Worm (Caenorhabditis elegans) whole organism, late embryonic: ENCODE results near the gene C05C12.5.
"Not testable (repeated sequence)": the region's sequence is repeated elsewhere in the genome, so short reads cannot be mapped to it uniquely, and the experiment has no call there.

Source experiments
- C08G9.2 ChIP-seq: sonication (generic microtip); optimal IDR thresholded peaks from 2 replicates; lab custom pipeline; 2016; ENCODE audit warnings: mild to moderate bottlenecking, missing genetic modification characterization, moderate library complexity, missing compliant biosample characterization
- F13H6.1 ChIP-seq: sonication (generic microtip); optimal IDR thresholded peaks from 2 replicates; lab custom pipeline; 2016; ENCODE audit warnings: missing genetic modification characterization, missing compliant biosample characterization
- K09A11.1 ChIP-seq: sonication (generic microtip); optimal IDR thresholded peaks from 2 replicates; lab custom pipeline; 2017; ENCODE audit warnings: antibody characterized with exemption, mild to moderate bottlenecking, missing genetic modification characterization, missing compliant biosample characterization; ENCODE audit not compliant: insufficient read depth
- T23F11.4 ChIP-seq: fragments of 200-800 bp; sonication (Bioruptor generic); optimal IDR thresholded peaks from 2 replicates; lab custom pipeline; 2018; ENCODE audit warnings: mild to moderate bottlenecking, missing genetic modification characterization, missing compliant biosample characterization
- ahr-1 ChIP-seq: sonication (generic microtip); optimal IDR thresholded peaks from 2 replicates; lab custom pipeline; 2016; ENCODE audit warnings: missing genetic modification characterization, missing compliant biosample characterization
- ceh-19 ChIP-seq: fragments of 200-800 bp; sonication (Bioruptor generic); optimal IDR thresholded peaks from 2 replicates; lab custom pipeline; 2018; ENCODE audit warnings: mild to moderate bottlenecking, missing genetic modification characterization, missing compliant biosample characterization
- ceh-31 ChIP-seq: sonication (generic microtip); optimal IDR thresholded peaks from 2 replicates; lab custom pipeline; 2016; ENCODE audit warnings: missing genetic modification characterization, missing compliant biosample characterization
- ceh-9 ChIP-seq: sonication (generic microtip); optimal IDR thresholded peaks from 2 replicates; lab custom pipeline; 2016; ENCODE audit warnings: mild to moderate bottlenecking, missing genetic modification characterization, inconsistent platforms, missing compliant biosample characterization
- dmd-4 ChIP-seq: sonication (generic microtip); optimal IDR thresholded peaks from 2 replicates; lab custom pipeline; 2016; ENCODE audit warnings: borderline replicate concordance, missing genetic modification characterization, missing compliant biosample characterization
- dve-1 ChIP-seq: sonication (generic microtip); optimal IDR thresholded peaks from 2 replicates; lab custom pipeline; 2017; ENCODE audit warnings: antibody characterized with exemption, mild to moderate bottlenecking, missing genetic modification characterization, missing compliant biosample characterization
- elt-2 ChIP-seq: sonication (generic microtip); optimal IDR thresholded peaks from 2 replicates; lab custom pipeline; 2016; ENCODE audit warnings: missing genetic modification reagents, missing genetic modification characterization, missing compliant biosample characterization
- eyg-1 ChIP-seq: sonication (generic microtip); optimal IDR thresholded peaks from 2 replicates; lab custom pipeline; 2016; ENCODE audit warnings: missing genotype, missing genetic modification characterization, missing compliant biosample characterization
- fkh-10 ChIP-seq: fragments of 150-350 bp; optimal IDR thresholded peaks from 2 replicates; lab custom pipeline; 2014; ENCODE audit warnings: missing biosample characterization, missing genetic modification reagents, missing genetic modification characterization
- fkh-6 ChIP-seq: sonication (generic microtip); optimal IDR thresholded peaks from 2 replicates; lab custom pipeline; 2016; ENCODE audit warnings: missing genetic modification characterization, missing compliant biosample characterization
- hlh-30 ChIP-seq: sonication (generic microtip); optimal IDR thresholded peaks from 2 replicates; lab custom pipeline; 2017; ENCODE audit warnings: antibody characterized with exemption, missing genetic modification characterization, missing compliant biosample characterization; ENCODE audit not compliant: insufficient read depth
- hlh-8 ChIP-seq: sonication (generic microtip); optimal IDR thresholded peaks from 2 replicates; lab custom pipeline; 2016; ENCODE audit warnings: missing genotype, missing genetic modification characterization, missing compliant biosample characterization
- lim-6 ChIP-seq: sonication (generic microtip); optimal IDR thresholded peaks from 2 replicates; lab custom pipeline; 2016; ENCODE audit warnings: missing genetic modification characterization, missing compliant biosample characterization
- madf-2 ChIP-seq: sonication (generic microtip); optimal IDR thresholded peaks from 2 replicates; lab custom pipeline; 2017; ENCODE audit warnings: missing genetic modification characterization, missing compliant biosample characterization
- pag-3 ChIP-seq: sonication (generic microtip); optimal IDR thresholded peaks from 2 replicates; lab custom pipeline; 2016; ENCODE audit warnings: missing compliant biosample characterization, missing genetic modification characterization, borderline replicate concordance
- pat-9 ChIP-seq: fragments of 200-800 bp; sonication (Bioruptor generic); optimal IDR thresholded peaks from 2 replicates; lab custom pipeline; 2018; ENCODE audit warnings: mild to moderate bottlenecking, missing genetic modification characterization, moderate library complexity, missing compliant biosample characterization
- pha-2 ChIP-seq: sonication (generic microtip); optimal IDR thresholded peaks from 2 replicates; lab custom pipeline; 2017; ENCODE audit warnings: mild to moderate bottlenecking, missing genetic modification characterization, missing compliant biosample characterization
- sdc-2 ChIP-seq: sonication (generic microtip); optimal IDR thresholded peaks from 2 replicates; lab custom pipeline; 2016; ENCODE audit warnings: missing genotype, missing genetic modification characterization, missing compliant biosample characterization
- syd-9 ChIP-seq: sonication (generic microtip); optimal IDR thresholded peaks from 2 replicates; lab custom pipeline; 2016; ENCODE audit warnings: mild to moderate bottlenecking, missing genetic modification characterization, moderate library complexity, missing compliant biosample characterization
- tbx-2 ChIP-seq: sonication (generic microtip); optimal IDR thresholded peaks from 2 replicates; lab custom pipeline; 2016; ENCODE audit warnings: missing genetic modification characterization, missing compliant biosample characterization
- unc-3 ChIP-seq, 2 experiments: fragments of 200-800 bp in 1 of 2; sonication (Bioruptor generic) in 1 of 2; sonication (generic microtip) in 1 of 2; conservative IDR thresholded peaks in 1 of 2; optimal IDR thresholded peaks in 1 of 2; 2 replicates each; pipeline versions ENCODE4 v1.3.6 to Lab custom; 2016 to 2022; ENCODE audit warnings: missing compliant biosample characterization in 2 of 2, missing genetic modification characterization in 2 of 2, missing genetic modification reagents in 1 of 2
- unc-55 ChIP-seq: sonication (generic microtip); optimal IDR thresholded peaks from 2 replicates; lab custom pipeline; 2017; ENCODE audit warnings: missing biosample characterization, missing genetic modification reagents, missing genetic modification characterization

C05C12.5 gene

ce11 chrIV:11263101-11263500, 2.1 kb upstream of the C05C12.5 start, which contains the start of gene col-126:
col-126 (plus strand) TSS chrIV:11263401.
- not testable (repeated sequence) for TF ChIP-seq pat-9 (tag; lab: Kevin White, UChicago); fkh-6; dve-1 (tag; lab: Kevin White, UChicago)
- TF ChIP-seq, all 69 proteins: peak for 0; not testable (repeated sequence) for 69

DNA sequence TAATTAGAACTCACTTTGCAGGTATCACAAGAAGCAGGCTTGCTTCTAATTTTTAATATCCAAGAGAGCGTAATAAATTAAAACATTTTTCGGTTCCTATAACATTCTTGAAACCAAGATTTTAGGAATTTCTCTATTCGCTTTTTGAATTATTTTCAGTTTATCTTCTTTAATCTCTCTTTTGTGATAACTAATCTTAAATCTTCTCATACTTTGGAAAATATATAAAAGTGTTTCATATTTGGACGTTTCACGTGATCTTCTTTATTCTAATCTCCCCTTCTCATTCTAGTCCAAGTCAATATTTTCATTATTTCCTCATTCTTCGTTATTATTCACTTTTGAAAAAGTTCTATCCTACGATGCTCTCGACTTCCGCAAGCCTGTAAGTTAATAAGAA, 550 bp upstream of the C05C12.5 start, which contains the start of gene F54D1.1:
Gene F54D1.1, plus strand, starts transcription at position 301 of the 400 bp plus-strand sequence.
- TF ChIP-seq eyg-1: no peak
- TF ChIP-seq hlh-8 (tag; lab: Kevin White, UChicago): no peak
- TF ChIP-seq tbx-2 (tag; lab: Kevin White, UChicago): no peak
- no peak for TF ChIP-seq ahr-1
- no peak for TF ChIP-seq C08G9.2
- no peak for TF ChIP-seq ceh-9 (tag; lab: Kevin White, UChicago)
- no peak for TF ChIP-seq ceh-19 (GFP tag; lab: Kevin White, UChicago)
- TF ChIP-seq, all 69 proteins: peak for 0

ce11 chrIV:11259485-11259972, 1.5 kb downstream of the C05C12.5 start, which contains the start of gene gtl-1:
gtl-1 (minus strand) TSS chrIV:11259535.
- no peak for TF ChIP-seq hlh-30 (tag; lab: Kevin White, UChicago)
- no peak for TF ChIP-seq fkh-10 (GFP tag; lab: Kevin White, UChicago)
- TF ChIP-seq F13H6.1 (tag; lab: Kevin White, UChicago): no peak
- TF ChIP-seq ceh-19 (GFP tag; lab: Kevin White, UChicago): no peak
- TF ChIP-seq, all 69 proteins: peak for 0

ce11 chrIV:11257476-11257875, 3.5 kb downstream of the C05C12.5 start:
- TF ChIP-seq fkh-6: no peak
- TF ChIP-seq elt-2 (tag; lab: Kevin White, UChicago): peak; percentile 18

ce11 chrIV:11253689-11254088, 7.3 kb downstream of the C05C12.5 start, which contains the start of gene C05C12.1:
C05C12.1 (plus strand) TSS chrIV:11253989.
- not testable (repeated sequence) for TF ChIP-seq madf-2, F13H6.1, dmd-4 (tag; lab: Kevin White, UChicago)
- TF ChIP-seq, all 69 proteins: peak for 0; not testable (repeated sequence) for 69

ce11 chrIV:11248031-11248631, 12.9 kb downstream of the C05C12.5 start, which contains the start of gene C05C12.4:
C05C12.4 (minus strand) TSS chrIV:11248081.
- no peak for TF ChIP-seq ahr-1
- no peak for TF ChIP-seq pha-2 (tag; lab: Kevin White, UChicago)
- no peak for TF ChIP-seq sdc-2 (tag; lab: Kevin White, UChicago)
- no peak for TF ChIP-seq pag-3 (tag; lab: Kevin White, UChicago)
- no peak for TF ChIP-seq ceh-31 (tag; lab: Kevin White, UChicago)
- TF ChIP-seq tbx-2 (tag; lab: Kevin White, UChicago): no peak
- no peak for TF ChIP-seq lim-6 (tag; lab: Kevin White, UChicago)
- no peak for TF ChIP-seq syd-9 (tag; lab: Kevin White, UChicago)
- no peak for TF ChIP-seq unc-3 (GFP tag; conservative IDR thresholded peaks at IDR 0.05; lab: Robert Waterston, UW)
- TF ChIP-seq unc-3 (tag; optimal IDR thresholded peaks at IDR 0.05; lab: Kevin White, UChicago): no peak
- TF ChIP-seq K09A11.1 (tag; lab: Kevin White, UChicago): no peak
- TF ChIP-seq T23F11.4: no peak
- no peak for TF ChIP-seq unc-55 (GFP tag; lab: Kevin White, UChicago)
- TF ChIP-seq fkh-10 (GFP tag; lab: Kevin White, UChicago): no peak
- TF ChIP-seq, all 69 proteins: peak for 0
